Worm (Caenorhabditis elegans): ENCODE data around the gene F47D12.9.
A peak's percentile ranks its signal among the peaks of the same experiment; 100 is the strongest.

DNA sequence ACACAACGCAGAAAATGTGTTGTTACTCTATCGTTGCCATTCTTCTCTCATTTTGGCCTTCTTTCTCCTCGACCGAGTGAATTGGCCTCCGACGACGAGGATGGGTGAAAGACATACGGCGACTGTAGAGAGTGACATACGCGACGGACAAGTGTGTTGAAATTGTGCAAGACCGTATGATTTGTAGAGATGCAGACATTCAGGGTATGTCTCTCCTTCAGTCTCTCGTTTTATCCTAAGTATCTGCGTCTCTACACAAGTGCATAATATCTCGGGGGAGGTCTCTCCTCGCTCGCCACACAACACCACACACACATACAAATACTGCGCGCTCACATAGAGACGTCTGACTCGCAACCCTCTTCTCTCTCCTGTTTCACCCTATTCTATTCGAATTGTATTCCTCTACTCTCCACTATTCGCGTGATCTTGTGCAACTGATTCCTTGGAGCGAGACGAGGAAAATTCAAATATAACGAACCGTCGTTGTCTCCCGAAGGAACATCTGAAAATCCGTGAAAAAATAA lies 23.0 kb downstream of the F47D12.9 start, which contains the start of gene hmg-1.2:
- TF ChIP-seq ama-1 (optimal IDR thresholded peaks at IDR 0.05): no peak
- TF ChIP-seq ets-7 (tag; optimal IDR thresholded peaks at IDR 0.05): no peak
- no peak for TF ChIP-seq ceh-13 (GFP tag; optimal IDR thresholded peaks at IDR 0.05)
- TF ChIP-seq hnd-1 (tag; optimal IDR thresholded peaks at IDR 0.05): no peak
- no peak for TF ChIP-seq tra-4 (tag; optimal IDR thresholded peaks at IDR 0.05)
- TF ChIP-seq ceh-36 (tag; optimal IDR thresholded peaks at IDR 0.05): no peak
- peak; percentile 87 for TF ChIP-seq hmg-4 (GFP tag; optimal IDR thresholded peaks at IDR 0.05)
- TF ChIP-seq tbx-37 (GFP tag; conservative IDR thresholded peaks at IDR 0.05): no peak
- TF ChIP-seq flt-1 (GFP tag; IDR thresholded peaks at IDR 0.05): no peak

Data from whole organism, early embryonic.